Worm (Caenorhabditis elegans): ENCODE measurements around the gene dlc-4.

Gene dlc-4

DNA sequence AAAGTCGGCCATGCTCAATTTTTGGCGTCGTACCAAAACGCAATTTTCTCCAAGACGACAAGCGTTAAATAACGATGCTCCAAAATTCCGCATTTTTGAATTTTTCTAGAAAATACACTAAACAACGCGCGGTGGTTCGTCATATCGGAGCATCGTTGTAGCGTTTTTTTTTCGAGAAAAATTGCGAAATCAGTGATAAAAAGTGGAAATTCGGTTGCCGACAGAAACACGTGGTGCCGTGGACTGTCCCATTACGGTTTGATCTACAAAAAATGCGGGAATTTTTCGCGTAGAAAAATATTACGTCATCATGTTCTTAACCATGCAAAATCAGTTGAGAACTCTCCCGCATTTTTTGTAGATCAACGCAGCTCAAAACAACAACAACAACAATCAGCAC is 49.9 kb downstream of the dlc-4 start:
- TF ChIP-seq blmp-1 (tag; optimal IDR thresholded peaks at IDR 0.05), result no peak
- no peak for TF ChIP-seq nhr-12 (tag; optimal IDR thresholded peaks at IDR 0.05)
- TF ChIP-seq bed-3 (GFP tag; optimal IDR thresholded peaks at IDR 0.05), result no peak
- no peak for TF ChIP-seq nhr-76 (tag; optimal IDR thresholded peaks at IDR 0.05)
- no peak for TF ChIP-seq pha-4 (tag; optimal IDR thresholded peaks at IDR 0.05)
- TF ChIP-seq tbx-8 (GFP tag; optimal IDR thresholded peaks at IDR 0.05), result no peak
- TF ChIP-seq ceh-83 (GFP tag; optimal IDR thresholded peaks at IDR 0.05), result no peak

DNA sequence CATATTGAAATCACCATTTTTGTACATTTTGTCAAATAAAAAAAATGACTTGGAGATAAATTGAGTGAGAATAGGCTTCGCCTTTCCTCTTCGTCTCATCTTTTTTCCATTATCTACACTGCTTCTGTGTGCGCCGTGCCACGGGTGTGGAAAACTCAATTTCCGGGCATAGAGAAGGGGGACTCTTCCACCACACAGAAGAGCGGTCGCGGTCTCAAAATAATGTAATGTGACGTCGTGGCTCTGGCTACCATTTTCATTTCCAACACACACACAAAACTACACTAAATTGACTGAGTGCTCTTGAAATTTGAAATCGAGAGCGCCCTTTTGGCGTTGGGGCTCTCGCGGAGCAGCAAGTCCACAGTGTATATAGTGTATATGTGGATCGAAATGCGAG is 50.9 kb downstream of the dlc-4 start:
- no peak for TF ChIP-seq ceh-39 (tag; optimal IDR thresholded peaks at IDR 0.05)
- TF ChIP-seq ces-1 (GFP tag; optimal IDR thresholded peaks at IDR 0.05), result peak; percentile 77

Data from whole organism, mixed stage, embryonic.